Worm (Caenorhabditis elegans) whole organism, L1 larva: ENCODE measurements around the gene nhr-12.

Source experiments
- elt-3 ChIP-seq, 6 experiments: fragments of 150-350 bp in 1 of 6; sonication (generic microtip); optimal IDR thresholded peaks; 2 replicates each; lab custom pipeline; 2017 to 2018; ENCODE audit warnings: missing biosample characterization in 6 of 6, missing genetic modification characterization in 6 of 6, inconsistent platforms in 1 of 6
- hlh-4 ChIP-seq: sonication (generic microtip); optimal IDR thresholded peaks from 2 replicates; lab custom pipeline; 2016; ENCODE audit warnings: mild to moderate bottlenecking, missing genetic modification characterization, missing compliant biosample characterization
- lir-3 ChIP-seq: sonication (generic microtip); optimal IDR thresholded peaks from 2 replicates; lab custom pipeline; 2016; ENCODE audit warnings: mild to moderate bottlenecking, missing genetic modification characterization, moderate library complexity, missing compliant biosample characterization; ENCODE audit not compliant: poor library complexity
- mdl-1 ChIP-seq, 2 experiments: fragments of 150-350 bp; optimal IDR thresholded peaks; 2 replicates each; lab custom pipeline; 2014 to 2017; ENCODE audit warnings: missing biosample characterization in 2 of 2, missing genetic modification characterization in 2 of 2, inconsistent platforms in 1 of 2
- nhr-28 ChIP-seq: fragments of 150-350 bp; optimal IDR thresholded peaks from 2 replicates; lab custom pipeline; 2014; ENCODE audit warnings: missing biosample characterization, missing genetic modification characterization
- nhr-77 ChIP-seq: fragments of 150-350 bp; optimal IDR thresholded peaks from 2 replicates; lab custom pipeline; 2014; ENCODE audit warnings: missing biosample characterization, missing genetic modification characterization

DNA sequence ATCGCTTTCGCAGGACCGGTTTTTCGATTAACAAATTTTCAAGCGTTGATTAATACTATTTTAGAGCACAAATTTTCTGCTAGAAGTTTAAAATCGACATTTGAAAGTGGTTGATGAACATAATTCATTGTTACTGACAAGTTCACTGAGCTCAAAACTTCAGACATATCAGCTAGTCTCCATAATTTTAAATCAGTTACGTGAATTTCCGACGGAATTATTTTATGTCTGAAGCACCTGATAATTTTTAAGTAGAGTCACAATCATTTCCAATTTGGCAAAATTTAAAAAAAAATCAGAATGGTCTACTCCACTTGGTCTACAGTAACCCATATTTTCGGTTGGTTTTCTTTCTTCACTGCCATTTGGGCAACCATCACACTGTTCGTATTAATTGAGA is 32.0 kb downstream of the nhr-12 start, which contains the start of gene str-118:
- no peak for TF ChIP-seq nhr-28 (tag; lab: Kevin White, UChicago)
- TF ChIP-seq mdl-1 (tag; optimal IDR thresholded peaks at IDR 0.05; lab: Kevin White, UChicago) = no peak
- TF ChIP-seq hlh-4 (tag; lab: Kevin White, UChicago) = no peak
- TF ChIP-seq nhr-77 (tag; lab: Kevin White, UChicago) = no peak
- no peak for TF ChIP-seq elt-3 (tag; optimal IDR thresholded peaks at IDR 0.05; lab: Kevin White, UChicago)
- no peak for TF ChIP-seq lir-3
